Fruit fly (Drosophila melanogaster): ENCODE results near the gene Cyp12a4.

- TF ChIP-seq psq (optimal IDR thresholded peaks at IDR 0.05) (no peak), h (optimal IDR thresholded peaks at IDR 0.05) (no peak)
Observed at dm6 chr3R:19134957-19135356, at the start of gene Cyp12a4.
